Fruit fly (Drosophila melanogaster) whole organism: Measurements from ENCODE around the gene CG32713.

Experiments
- CG8478 ChIP-seq: fragments of >200 bp; optimal IDR thresholded peaks from 2 replicates; lab custom pipeline; 2018; ENCODE audit warnings: inconsistent platforms
- EcR ChIP-seq, 2 experiments: fragments of >200 bp; optimal IDR thresholded peaks; 2 replicates each; lab custom pipeline; 2017; ENCODE audit warnings: missing biosample characterization in 2 of 2, missing genetic modification characterization in 2 of 2, missing genetic modification reagents in 2 of 2
- pan ChIP-seq: fragments of >200 bp; optimal IDR thresholded peaks from 2 replicates; lab custom pipeline; 2017
- psq ChIP-seq: fragments of >200 bp; optimal IDR thresholded peaks from 2 replicates; lab custom pipeline; 2017

DNA sequence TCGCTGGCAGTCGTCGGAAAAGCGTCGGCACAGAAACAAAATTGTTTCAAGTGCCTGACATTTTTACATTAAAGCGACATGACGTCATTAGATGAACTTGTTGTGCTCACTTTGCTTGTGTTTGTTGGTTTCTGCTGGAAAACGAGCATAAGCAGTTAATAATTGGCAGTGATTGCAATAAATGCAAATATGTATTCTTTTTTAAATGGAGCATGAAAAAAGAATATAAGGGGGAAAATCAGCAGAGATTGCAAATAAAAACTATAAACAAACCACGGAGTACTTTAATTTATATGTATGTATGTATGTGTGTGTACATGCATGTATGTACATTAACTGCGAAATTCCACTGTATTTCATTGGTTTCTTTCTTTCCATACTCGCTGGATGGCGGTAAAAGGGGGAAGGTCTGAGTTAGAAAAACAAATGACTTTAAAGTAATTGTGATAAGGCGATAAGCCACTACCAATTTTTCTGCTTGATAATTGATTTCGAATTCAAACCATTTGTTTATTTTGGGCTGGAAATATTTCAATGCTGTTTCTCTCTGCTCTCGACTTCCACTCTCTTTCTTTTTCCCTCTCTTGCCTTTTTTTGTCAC lies 43.8 kb downstream of the CG32713 start:
- TF ChIP-seq psq (lab: Kevin White, UChicago) (no peak), CG8478 (lab: Kevin White, UChicago) (no peak), pan (no peak), EcR (GFP tag; optimal IDR thresholded peaks at IDR 0.05; lab: Kevin White, UChicago) (no peak)
